Worm (Caenorhabditis elegans) whole organism, midembryonic: ENCODE results near the gene nspa-8.
"Not testable (repeated sequence)": the region's sequence is repeated elsewhere in the genome, so short reads cannot be mapped to it uniquely, and the experiment has no call there.

ENCODE experiments used
- T22C8.4 ChIP-seq: fragments of 200-800 bp; sonication (Bioruptor generic); IDR thresholded peaks from 2 replicates; pipeline ENCODE4 v1.3.6; 2022; ENCODE audit warnings: missing genetic modification characterization, missing compliant biosample characterization
- cog-1 ChIP-seq: sonication (generic microtip); optimal IDR thresholded peaks from 2 replicates; lab custom pipeline; 2016; ENCODE audit warnings: missing genetic modification characterization, missing compliant biosample characterization
- flt-1 ChIP-seq: fragments of 200-800 bp; sonication (Bioruptor generic); IDR thresholded peaks from 2 replicates; pipeline ENCODE4 v1.3.6; 2022; ENCODE audit warnings: missing genetic modification characterization, missing compliant biosample characterization
- klf-2 ChIP-seq: fragments of 200-800 bp; sonication (Bioruptor generic); conservative IDR thresholded peaks from 2 replicates; pipeline ENCODE4 v1.3.6; 2022; ENCODE audit warnings: missing genetic modification reagents, missing genetic modification characterization, missing compliant biosample characterization
- med-1 ChIP-seq: sonication (generic microtip); optimal IDR thresholded peaks from 2 replicates; lab custom pipeline; 2017; ENCODE audit warnings: missing genetic modification characterization, mild to moderate bottlenecking, missing compliant biosample characterization, antibody characterized with exemption, missing genetic modification reagents; ENCODE audit not compliant: insufficient read depth
- ref-1 ChIP-seq: fragments of 200-800 bp; sonication (Bioruptor generic); conservative IDR thresholded peaks from 2 replicates; pipeline ENCODE4 v1.3.6; 2022; ENCODE audit warnings: missing genetic modification reagents, missing genetic modification characterization, missing compliant biosample characterization
- tab-1 ChIP-seq: fragments of 200-800 bp; sonication (Bioruptor generic); IDR thresholded peaks from 2 replicates; pipeline ENCODE4 v1.3.6; 2022; ENCODE audit warnings: missing genetic modification characterization, missing compliant biosample characterization
- ztf-23 ChIP-seq: fragments of 200-800 bp; sonication (Bioruptor generic); IDR thresholded peaks from 2 replicates; pipeline ENCODE4 v1.3.6; 2022; ENCODE audit warnings: missing genetic modification reagents, missing genetic modification characterization, missing compliant biosample characterization
- ztf-29 ChIP-seq: fragments of 200-800 bp; sonication (Bioruptor generic); IDR thresholded peaks from 2 replicates; pipeline ENCODE4 v1.3.6; 2022; ENCODE audit warnings: missing genetic modification reagents, missing genetic modification characterization, missing compliant biosample characterization

nspa-8 gene

ce11 chrV:14826952-14827351 is at the start of gene nspa-8:
Gene nspa-8, minus strand, starts transcription at chrV:14827052.
- TF ChIP-seq cog-1 (tag; lab: Kevin White, UChicago); T22C8.4 (GFP tag; lab: Robert Waterston, UW); ztf-29: not testable (repeated sequence)

- peak; percentile 86 for TF ChIP-seq flt-1 (GFP tag; lab: Robert Waterston, UW)
- peak; percentile 34; the same call in 1 of the 2 replicates for TF ChIP-seq ref-1 (GFP tag; lab: Robert Waterston, UW)
- peak; percentile 77 for TF ChIP-seq ztf-23 (GFP tag; lab: Robert Waterston, UW)
- TF ChIP-seq ztf-29, result peak; percentile 48; the same call in 1 of the 2 replicates
- TF ChIP-seq med-1 (GFP tag; lab: Kevin White, UChicago), result peak; percentile 2
- no peak for TF ChIP-seq klf-2 (GFP tag; lab: Robert Waterston, UW)
- no peak for TF ChIP-seq cog-1 (tag; lab: Kevin White, UChicago)
- TF ChIP-seq T22C8.4 (GFP tag; lab: Robert Waterston, UW), result peak; percentile 44; the same call in 1 of the 2 replicates
- peak; percentile 82 for TF ChIP-seq tab-1
Measured at ce11 chrV:14876257-14876656, 49.4 kb upstream of the nspa-8 start.

ce11 chrV:14875371-14875770 is 48.5 kb upstream of the nspa-8 start, which contains the start of gene ZC412.5:
Gene ZC412.5, minus strand, starts transcription at chrV:14875471.
- TF ChIP-seq tab-1, result no peak
- TF ChIP-seq ztf-23 (GFP tag; lab: Robert Waterston, UW), result no peak
- no peak for TF ChIP-seq T22C8.4 (GFP tag; lab: Robert Waterston, UW)
- no peak for TF ChIP-seq cog-1 (tag; lab: Kevin White, UChicago)
- TF ChIP-seq klf-2 (GFP tag; lab: Robert Waterston, UW), result no peak
- TF ChIP-seq med-1 (GFP tag; lab: Kevin White, UChicago), result no peak

- no peak for TF ChIP-seq klf-2 (GFP tag; lab: Robert Waterston, UW)
- TF ChIP-seq med-1 (GFP tag; lab: Kevin White, UChicago), result no peak
- no peak for TF ChIP-seq ztf-23 (GFP tag; lab: Robert Waterston, UW)
- no peak for TF ChIP-seq cog-1 (tag; lab: Kevin White, UChicago)
- no peak for TF ChIP-seq ztf-29
- no peak for TF ChIP-seq ref-1 (GFP tag; lab: Robert Waterston, UW)
- TF ChIP-seq tab-1, result no peak
- no peak for TF ChIP-seq flt-1 (GFP tag; lab: Robert Waterston, UW)
Measured at ce11 chrV:14871365-14871764, 44.5 kb upstream of the nspa-8 start, which contains the start of gene ZC412.3. Gene ZC412.3, minus strand, starts transcription at chrV:14871547.

ce11 chrV:14868181-14868580 is 41.3 kb upstream of the nspa-8 start, which contains the start of gene gcy-14:
Gene gcy-14, minus strand, starts transcription at chrV:14868281.
- TF ChIP-seq klf-2 (GFP tag; lab: Robert Waterston, UW) (no peak), med-1 (GFP tag; lab: Kevin White, UChicago) (no peak), ztf-29 (no peak), ztf-23 (GFP tag; lab: Robert Waterston, UW) (no peak), T22C8.4 (GFP tag; lab: Robert Waterston, UW) (no peak), cog-1 (tag; lab: Kevin White, UChicago) (no peak), flt-1 (GFP tag; lab: Robert Waterston, UW) (no peak)

ce11 chrV:14859380-14859779 is 32.5 kb upstream of the nspa-8 start:
- TF ChIP-seq T22C8.4 (GFP tag; lab: Robert Waterston, UW) (no peak), klf-2 (GFP tag; lab: Robert Waterston, UW) (no peak), ref-1 (GFP tag; lab: Robert Waterston, UW) (no peak), cog-1 (tag; lab: Kevin White, UChicago) (no peak), tab-1 (no peak), med-1 (GFP tag; lab: Kevin White, UChicago) (no peak), ztf-23 (GFP tag; lab: Robert Waterston, UW) (no peak), flt-1 (GFP tag; lab: Robert Waterston, UW) (no peak), ztf-29 (no peak)

ce11 chrV:14858503-14858902 is 31.7 kb upstream of the nspa-8 start, which contains the start of gene npr-13:
Gene npr-13, minus strand, starts transcription at chrV:14858603.
- TF ChIP-seq ztf-29 (no peak), ztf-23 (GFP tag; lab: Robert Waterston, UW) (no peak), tab-1 (no peak), klf-2 (GFP tag; lab: Robert Waterston, UW) (no peak), med-1 (GFP tag; lab: Kevin White, UChicago) (no peak)

- TF ChIP-seq klf-2 (GFP tag; lab: Robert Waterston, UW) (peak; percentile 46; the same call in 1 of the 2 replicates), ztf-29 (no peak), flt-1 (GFP tag; lab: Robert Waterston, UW) (no peak; the same call in none of the 2 replicates), ref-1 (GFP tag; lab: Robert Waterston, UW) (peak; percentile 80), T22C8.4 (GFP tag; lab: Robert Waterston, UW) (peak; percentile 62; the same call in 1 of the 2 replicates), tab-1 (peak; percentile 84), med-1 (GFP tag; lab: Kevin White, UChicago) (peak; percentile 44), ztf-23 (GFP tag; lab: Robert Waterston, UW) (peak; percentile 78; the same call in 1 of the 2 replicates)
Measured at ce11 chrV:14855626-14856025, 28.8 kb upstream of the nspa-8 start.

ce11 chrV:14854261-14854660 is 27.4 kb upstream of the nspa-8 start:
- TF ChIP-seq ztf-23 (GFP tag; lab: Robert Waterston, UW) (no peak), ref-1 (GFP tag; lab: Robert Waterston, UW) (no peak), cog-1 (tag; lab: Kevin White, UChicago) (no peak), T22C8.4 (GFP tag; lab: Robert Waterston, UW) (no peak), flt-1 (GFP tag; lab: Robert Waterston, UW) (no peak), tab-1 (no peak), med-1 (GFP tag; lab: Kevin White, UChicago) (no peak), ztf-29 (no peak), klf-2 (GFP tag; lab: Robert Waterston, UW) (no peak)
